Worm (Caenorhabditis elegans): Measurements from ENCODE around the gene scrm-5.

DNA sequence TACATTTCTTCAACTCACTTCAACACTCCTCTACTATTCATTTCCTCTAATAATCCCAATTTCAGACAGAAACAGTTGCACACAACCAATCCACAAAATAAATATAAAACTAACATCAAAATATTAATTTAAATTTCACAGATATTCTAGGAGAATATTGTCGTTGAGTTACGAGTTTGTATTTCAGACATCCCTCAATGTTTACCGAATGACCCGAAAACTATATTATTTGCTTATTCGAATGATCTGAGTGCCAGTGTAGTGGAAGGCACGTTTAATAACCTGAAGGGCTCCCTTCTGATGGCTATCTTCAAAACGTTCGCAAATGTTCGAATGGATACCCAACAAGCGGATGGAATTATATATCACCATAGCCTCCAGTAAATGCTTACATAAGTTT lies 17.4 kb upstream of the scrm-5 start, which contains the start of gene R07C12.3:
- no peak for TF ChIP-seq hnd-1 (tag; optimal IDR thresholded peaks at IDR 0.05)
- TF ChIP-seq ceh-36 (tag; optimal IDR thresholded peaks at IDR 0.05): no peak
- no peak for TF ChIP-seq tbx-11 (GFP tag; IDR thresholded peaks at IDR 0.05)
- no peak for TF ChIP-seq tra-4 (tag; optimal IDR thresholded peaks at IDR 0.05)
